Worm (Caenorhabditis elegans) whole organism, L4/young adult: ENCODE data around the gene srb-17.

ENCODE experiments used
- W03F9.2 ChIP-seq: fragments of 150-350 bp; optimal IDR thresholded peaks from 2 replicates; lab custom pipeline; 2014; ENCODE audit warnings: missing biosample characterization, missing genetic modification characterization
- dao-5 ChIP-seq: sonication (generic microtip); optimal IDR thresholded peaks from 2 replicates; lab custom pipeline; 2016; ENCODE audit warnings: missing genotype, missing genetic modification characterization, moderate library complexity, missing compliant biosample characterization

ce11 chrIV:10420440-10420839, 36.6 kb downstream of the srb-17 start:
- TF ChIP-seq dao-5 (tag; lab: Kevin White, UChicago): no peak
- no peak for TF ChIP-seq W03F9.2 (tag; lab: Kevin White, UChicago)
